Worm (Caenorhabditis elegans): ENCODE data around the gene cyp-13A4.

- TF ChIP-seq snpc-1.2 (GFP tag; IDR thresholded peaks at IDR 0.05) (no peak), rbr-2 (tag; optimal IDR thresholded peaks at IDR 0.05) (no peak), dmd-8 (GFP tag; IDR thresholded peaks at IDR 0.05) (no peak), unc-62 (GFP tag; optimal IDR thresholded peaks at IDR 0.05 in 1 of 2) (peak in 1 of 2 experiments; percentile 11), unc-62 (tag; optimal IDR thresholded peaks at IDR 0.05) (no peak)
Observed at ce11 chrII:9757651-9758282, 39.8 kb downstream of the cyp-13A4 start, which contains the start of gene shk-1.
